Worm (Caenorhabditis elegans) whole organism, L2 larva: Measurements from ENCODE around the gene T01H3.3.

ENCODE experiments used
- C34F6.9 ChIP-seq: fragments of 150-350 bp; optimal IDR thresholded peaks from 2 replicates; lab custom pipeline; 2014; ENCODE audit warnings: missing biosample characterization, missing genetic modification characterization
- F13H6.1 ChIP-seq: sonication (generic microtip); optimal IDR thresholded peaks from 2 replicates; lab custom pipeline; 2016; ENCODE audit warnings: missing genetic modification characterization, missing compliant biosample characterization
- R02D3.7 ChIP-seq: fragments of 150-350 bp; optimal IDR thresholded peaks from 2 replicates; lab custom pipeline; 2014; ENCODE audit warnings: missing biosample characterization, missing genetic modification characterization
- Y55F3AM.14 ChIP-seq: fragments of 200-800 bp; sonication (Bioruptor generic); optimal IDR thresholded peaks from 2 replicates; lab custom pipeline; 2018; ENCODE audit warnings: mild to moderate bottlenecking, missing genetic modification characterization, missing compliant biosample characterization
- alr-1 ChIP-seq: fragments of 150-350 bp; optimal IDR thresholded peaks from 2 replicates; lab custom pipeline; 2014; ENCODE audit warnings: missing biosample characterization, missing genetic modification characterization
- aly-2 ChIP-seq: fragments of 150-350 bp; optimal IDR thresholded peaks from 2 replicates; lab custom pipeline; 2014; ENCODE audit warnings: missing biosample characterization, missing genetic modification characterization
- blmp-1 ChIP-seq: sonication (generic microtip); optimal IDR thresholded peaks from 2 replicates; lab custom pipeline; 2017; ENCODE audit warnings: missing genetic modification characterization, mild to moderate bottlenecking, missing compliant biosample characterization, antibody characterized with exemption, moderate library complexity; ENCODE audit not compliant: insufficient read depth
- ceh-16 ChIP-seq: fragments of 150-350 bp; optimal IDR thresholded peaks from 2 replicates; lab custom pipeline; 2014; ENCODE audit warnings: missing biosample characterization, missing genetic modification characterization
- ceh-82 ChIP-seq: fragments of 150-350 bp; optimal IDR thresholded peaks from 2 replicates; lab custom pipeline; 2014; ENCODE audit warnings: missing biosample characterization, missing genetic modification characterization
- crh-2 ChIP-seq: sonication (generic microtip); optimal IDR thresholded peaks from 2 replicates; lab custom pipeline; 2017; ENCODE audit warnings: missing biosample characterization, missing genetic modification characterization
- dmd-4 ChIP-seq: sonication (generic microtip); optimal IDR thresholded peaks from 2 replicates; lab custom pipeline; 2017; ENCODE audit warnings: missing biosample characterization, missing genetic modification characterization
- egl-27 ChIP-seq: sonication (generic microtip); optimal IDR thresholded peaks from 3 replicates; lab custom pipeline; 2017; ENCODE audit warnings: missing biosample characterization, missing genetic modification reagents, missing genetic modification characterization
- elt-3 ChIP-seq: sonication (generic microtip); optimal IDR thresholded peaks from 2 replicates; lab custom pipeline; 2017; ENCODE audit warnings: missing biosample characterization, missing genetic modification characterization
- fos-1 ChIP-seq: fragments of 150-350 bp; optimal IDR thresholded peaks from 2 replicates; lab custom pipeline; 2014; ENCODE audit warnings: missing biosample characterization, missing genetic modification characterization
- gmeb-1 ChIP-seq: fragments of 150-350 bp; optimal IDR thresholded peaks from 2 replicates; lab custom pipeline; 2014; ENCODE audit warnings: missing biosample characterization, missing genetic modification characterization
- lin-11 ChIP-seq: fragments of 150-350 bp; sonication (generic microtip); optimal IDR thresholded peaks from 2 replicates; lab custom pipeline; 2014; ENCODE audit warnings: missing biosample characterization, missing genetic modification characterization, inconsistent platforms, mixed read lengths
- lin-13 ChIP-seq: fragments of 150-350 bp; optimal IDR thresholded peaks from 2 replicates; lab custom pipeline; 2014; ENCODE audit warnings: missing biosample characterization, missing genetic modification reagents, missing genetic modification characterization
- lin-39 ChIP-seq: fragments of 150-350 bp; optimal IDR thresholded peaks from 2 replicates; lab custom pipeline; 2014; ENCODE audit warnings: missing biosample characterization, missing genetic modification reagents, missing genetic modification characterization
- lsy-2 ChIP-seq, 2 experiments: fragments of 150-350 bp in 1 of 2; sonication (generic microtip) in 1 of 2; optimal IDR thresholded peaks; 2 replicates each; lab custom pipeline; 2014 to 2017; ENCODE audit warnings: missing biosample characterization in 2 of 2, missing genetic modification characterization in 2 of 2
- mab-5 ChIP-seq: fragments of 150-350 bp; optimal IDR thresholded peaks from 2 replicates; lab custom pipeline; 2014; ENCODE audit warnings: missing biosample characterization, missing genetic modification characterization
- mbf-1 ChIP-seq: sonication (generic microtip); optimal IDR thresholded peaks from 2 replicates; lab custom pipeline; 2017; ENCODE audit warnings: missing biosample characterization, missing genetic modification characterization
- mdl-1 ChIP-seq, 2 experiments: fragments of 150-350 bp in 1 of 2; sonication (generic microtip) in 1 of 2; optimal IDR thresholded peaks; 2 replicates each; lab custom pipeline; 2017; ENCODE audit warnings: missing biosample characterization in 2 of 2, missing genetic modification characterization in 2 of 2
- nhr-10 ChIP-seq: sonication (generic microtip); optimal IDR thresholded peaks from 2 replicates; lab custom pipeline; 2017; ENCODE audit warnings: missing biosample characterization, missing genetic modification characterization
- nhr-11 ChIP-seq: fragments of 150-350 bp; optimal IDR thresholded peaks from 2 replicates; lab custom pipeline; 2014; ENCODE audit warnings: missing biosample characterization, missing genetic modification characterization
- nhr-12 ChIP-seq: fragments of 150-350 bp; optimal IDR thresholded peaks from 2 replicates; lab custom pipeline; 2014; ENCODE audit warnings: missing biosample characterization, missing genetic modification characterization
- nhr-129 ChIP-seq: fragments of 150-350 bp; optimal IDR thresholded peaks from 2 replicates; lab custom pipeline; 2014; ENCODE audit warnings: missing biosample characterization, missing genetic modification characterization
- nhr-21 ChIP-seq: fragments of 150-350 bp; optimal IDR thresholded peaks from 2 replicates; lab custom pipeline; 2014; ENCODE audit warnings: missing biosample characterization, missing genetic modification characterization
- nhr-23 ChIP-seq: fragments of 150-350 bp; optimal IDR thresholded peaks from 2 replicates; lab custom pipeline; 2014; ENCODE audit warnings: missing biosample characterization, missing genetic modification reagents, missing genetic modification characterization
- nhr-237 ChIP-seq: fragments of 150-350 bp; optimal IDR thresholded peaks from 2 replicates; lab custom pipeline; 2014; ENCODE audit warnings: missing biosample characterization, missing genetic modification characterization
- nhr-25 ChIP-seq: fragments of 150-350 bp; sonication (generic microtip); optimal IDR thresholded peaks from 3 replicates; lab custom pipeline; 2014; ENCODE audit warnings: missing biosample characterization, missing genetic modification characterization
- nhr-6 ChIP-seq: fragments of 150-350 bp; optimal IDR thresholded peaks from 2 replicates; lab custom pipeline; 2014; ENCODE audit warnings: missing biosample characterization, missing genetic modification characterization
- peb-1 ChIP-seq: fragments of 150-350 bp; optimal IDR thresholded peaks from 2 replicates; lab custom pipeline; 2014; ENCODE audit warnings: missing biosample characterization, missing genetic modification characterization
- sem-4 ChIP-seq: fragments of 150-350 bp; optimal IDR thresholded peaks from 2 replicates; lab custom pipeline; 2014; ENCODE audit warnings: missing biosample characterization, missing genetic modification reagents, missing genetic modification characterization
- skn-1 ChIP-seq: sonication (generic microtip); optimal IDR thresholded peaks from 2 replicates; lab custom pipeline; 2017; ENCODE audit warnings: missing biosample characterization, missing genetic modification characterization
- sma-3 ChIP-seq: sonication (generic microtip); optimal IDR thresholded peaks from 2 replicates; lab custom pipeline; 2016; ENCODE audit warnings: missing genetic modification reagents, missing genetic modification characterization, missing compliant biosample characterization
- sma-9 ChIP-seq, 2 experiments: fragments of 150-350 bp in 1 of 2; sonication (generic microtip) in 1 of 2; optimal IDR thresholded peaks; 2 replicates each; lab custom pipeline; 2014 to 2016; ENCODE audit warnings: missing genetic modification characterization in 2 of 2, mild to moderate bottlenecking in 1 of 2, missing biosample characterization in 1 of 2, missing compliant biosample characterization in 1 of 2, missing genetic modification reagents in 1 of 2, moderate library complexity in 1 of 2
- unc-39 ChIP-seq: fragments of 150-350 bp; optimal IDR thresholded peaks from 2 replicates; lab custom pipeline; 2014; ENCODE audit warnings: missing biosample characterization, missing genetic modification characterization
- unc-55 ChIP-seq: fragments of 150-350 bp; sonication (generic microtip); optimal IDR thresholded peaks from 3 replicates; lab custom pipeline; 2014; ENCODE audit warnings: missing biosample characterization, missing genetic modification reagents, missing genetic modification characterization
- zag-1 ChIP-seq: fragments of 150-350 bp; optimal IDR thresholded peaks from 2 replicates; lab custom pipeline; 2014; ENCODE audit warnings: missing biosample characterization, missing genetic modification characterization
- ztf-1 ChIP-seq: fragments of 200-800 bp; sonication (Bioruptor generic); conservative IDR thresholded peaks from 2 replicates; pipeline ENCODE4 v1.3.6; 2022; ENCODE audit warnings: missing genetic modification characterization, missing compliant biosample characterization
- ztf-11 ChIP-seq: sonication (generic microtip); optimal IDR thresholded peaks from 2 replicates; lab custom pipeline; 2017; ENCODE audit warnings: missing biosample characterization, missing genetic modification characterization
- ztf-4 ChIP-seq: fragments of 150-350 bp; optimal IDR thresholded peaks from 2 replicates; lab custom pipeline; 2014; ENCODE audit warnings: missing biosample characterization, missing genetic modification characterization

Gene T01H3.3

ce11 chrII:7870632-7871031 is 3.1 kb downstream of the T01H3.3 start (continued):
- TF ChIP-seq blmp-1 (tag; lab: Kevin White, UChicago) (no peak), nhr-237 (tag; lab: Kevin White, UChicago) (no peak), Y55F3AM.14 (GFP tag; lab: Kevin White, UChicago) (no peak), unc-39 (no peak), elt-3 (tag; lab: Kevin White, UChicago) (no peak), zag-1 (tag; lab: Kevin White, UChicago) (peak; percentile 24), unc-55 (GFP tag; lab: Kevin White, UChicago) (peak; percentile 75), fos-1 (tag; lab: Kevin White, UChicago) (peak; percentile 21)
- TF ChIP-seq, all 48 proteins: peak for 10

- TF ChIP-seq ztf-4 (tag; lab: Kevin White, UChicago) = no peak
- no peak for TF ChIP-seq nhr-25 (tag; lab: Kevin White, UChicago)
- TF ChIP-seq ceh-16 (tag; lab: Kevin White, UChicago) = no peak
- TF ChIP-seq elt-3 (tag; lab: Kevin White, UChicago) = no peak
- TF ChIP-seq, all 48 proteins: peak for 0
Measured at ce11 chrII:7870062-7870461, 3.6 kb downstream of the T01H3.3 start, which contains the start of gene ztf-17. Gene ztf-17, minus strand, starts transcription at chrII:7870162.

- TF ChIP-seq ceh-16 (tag; lab: Kevin White, UChicago) (no peak), blmp-1 (tag; lab: Kevin White, UChicago) (no peak), peb-1 (tag; lab: Kevin White, UChicago) (no peak), nhr-25 (tag; lab: Kevin White, UChicago) (peak; percentile 40), skn-1 (tag; lab: Kevin White, UChicago) (no peak), ztf-11 (no peak), nhr-11 (tag; lab: Kevin White, UChicago) (no peak), nhr-12 (tag; lab: Kevin White, UChicago) (no peak), ceh-82 (tag; lab: Kevin White, UChicago) (no peak)
Measured at ce11 chrII:7866081-7866480, 7.6 kb downstream of the T01H3.3 start.

ce11 chrII:7864892-7865291 is 8.8 kb downstream of the T01H3.3 start:
- TF ChIP-seq ztf-11 (no peak), nhr-23 (tag; lab: Kevin White, UChicago) (no peak), nhr-11 (tag; lab: Kevin White, UChicago) (no peak), alr-1 (tag; lab: Kevin White, UChicago) (no peak)
- TF ChIP-seq, all 48 proteins: peak for 0

ce11 chrII:7864207-7864606 is 9.5 kb downstream of the T01H3.3 start, which contains the start of gene ostb-1:
Gene ostb-1, plus strand, starts transcription at chrII:7864507.
- TF ChIP-seq nhr-21 (no peak), mdl-1 (tag; optimal IDR thresholded peaks at IDR 0.05; lab: Kevin White, UChicago) (no peak), nhr-237 (tag; lab: Kevin White, UChicago) (no peak), C34F6.9 (peak; percentile 55), gmeb-1 (tag; lab: Kevin White, UChicago) (peak; percentile 50), ztf-11 (no peak), ztf-1 (GFP tag; lab: Robert Waterston, UW) (no peak), dmd-4 (tag; lab: Kevin White, UChicago) (no peak), aly-2 (tag; lab: Kevin White, UChicago) (no peak), zag-1 (tag; lab: Kevin White, UChicago) (no peak), skn-1 (tag; lab: Kevin White, UChicago) (no peak), ztf-4 (tag; lab: Kevin White, UChicago) (no peak), nhr-23 (tag; lab: Kevin White, UChicago) (no peak), elt-3 (tag; lab: Kevin White, UChicago) (no peak), sem-4 (no peak), ceh-82 (tag; lab: Kevin White, UChicago) (no peak), mab-5 (no peak), lin-11 (tag; lab: Kevin White, UChicago) (no peak), R02D3.7 (tag; lab: Kevin White, UChicago) (no peak), ceh-16 (tag; lab: Kevin White, UChicago) (no peak), sma-3 (no peak), mbf-1 (tag; lab: Kevin White, UChicago) (no peak), lin-39 (tag; lab: Kevin White, UChicago) (no peak), egl-27 (tag; lab: Kevin White, UChicago) (no peak), lin-13 (GFP tag; lab: Kevin White, UChicago) (no peak), sma-9 (GFP tag; optimal IDR thresholded peaks at IDR 0.05; lab: Kevin White, UChicago) (no peak), sma-9 (tag; optimal IDR thresholded peaks at IDR 0.05; lab: Kevin White, UChicago) (no peak), nhr-129 (tag; lab: Kevin White, UChicago) (peak; percentile 59), nhr-11 (tag; lab: Kevin White, UChicago) (no peak), nhr-10 (tag; lab: Kevin White, UChicago) (no peak), nhr-6 (tag; lab: Kevin White, UChicago) (no peak), peb-1 (tag; lab: Kevin White, UChicago) (no peak), unc-55 (GFP tag; lab: Kevin White, UChicago) (peak; percentile 45), alr-1 (tag; lab: Kevin White, UChicago) (no peak), crh-2 (tag; lab: Kevin White, UChicago) (peak; percentile 90), F13H6.1 (tag; lab: Kevin White, UChicago) (no peak), Y55F3AM.14 (GFP tag; lab: Kevin White, UChicago) (no peak), lsy-2 (tag; optimal IDR thresholded peaks at IDR 0.05; lab: Kevin White, UChicago) (peak in 1 of 2 experiments; percentile 84), fos-1 (tag; lab: Kevin White, UChicago) (peak; percentile 5)
